Worm (Caenorhabditis elegans): ENCODE measurements around the gene daf-37.

daf-37 gene

DNA sequence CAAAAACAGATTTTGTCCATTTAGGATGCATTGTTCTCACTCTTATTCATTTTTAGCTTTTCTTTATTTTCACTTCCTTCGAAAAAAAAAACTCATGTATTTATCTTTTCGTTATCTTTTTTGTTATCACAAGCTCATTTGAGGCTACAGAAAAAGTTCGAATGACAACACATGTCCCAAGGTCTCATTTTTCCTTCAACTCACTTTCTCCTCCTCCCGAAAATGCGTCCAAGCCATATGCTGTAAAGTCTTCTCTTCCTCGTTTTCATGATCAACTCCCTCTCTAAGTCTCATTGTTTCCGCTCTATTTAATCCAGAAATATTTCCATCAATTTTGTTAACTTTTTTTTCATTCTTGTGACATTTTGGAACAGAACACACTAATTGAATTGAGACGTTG, 26.7 kb downstream of the daf-37 start:
- no peak for TF ChIP-seq lsy-27 (tag; optimal IDR thresholded peaks at IDR 0.05; ENCODE audit: borderline replicate concordance, insufficient read depth)
- TF ChIP-seq sea-2 (GFP tag; IDR thresholded peaks at IDR 0.05): no peak
- no peak for TF ChIP-seq Y53G8AR.9 (GFP tag; conservative IDR thresholded peaks at IDR 0.05)
- no peak for TF ChIP-seq repo-1 (tag; optimal IDR thresholded peaks at IDR 0.05)
- TF ChIP-seq akir-1 (GFP tag; optimal IDR thresholded peaks at IDR 0.05): no peak
- TF ChIP-seq ztf-18 (tag; optimal IDR thresholded peaks at IDR 0.05): no peak
- TF ChIP-seq lin-40 (tag; optimal IDR thresholded peaks at IDR 0.05): no peak
- TF ChIP-seq unc-62 (GFP tag; optimal IDR thresholded peaks at IDR 0.05): no peak

DNA sequence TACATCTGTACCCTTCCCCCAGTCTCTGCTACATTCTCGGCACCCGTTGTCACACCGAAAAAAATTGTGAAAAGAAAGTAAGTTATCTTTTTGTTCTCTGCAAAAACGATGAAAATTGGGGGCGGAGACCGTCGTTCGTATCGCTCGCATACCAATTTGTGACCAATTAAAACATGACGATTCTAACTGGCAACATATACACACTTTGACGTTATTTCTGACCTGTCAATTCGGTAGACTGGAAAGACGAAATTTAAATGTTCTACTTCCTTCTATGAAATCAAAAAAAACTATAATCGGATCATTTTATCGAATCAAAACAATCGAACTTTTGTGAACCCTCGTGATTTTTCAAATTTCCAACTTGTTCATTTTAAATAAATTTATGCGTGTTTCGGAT, 27.5 kb downstream of the daf-37 start:
- TF ChIP-seq egl-18 (GFP tag; IDR thresholded peaks at IDR 0.05) (no peak), nhr-80 (tag; optimal IDR thresholded peaks at IDR 0.05) (peak; percentile 52)

DNA sequence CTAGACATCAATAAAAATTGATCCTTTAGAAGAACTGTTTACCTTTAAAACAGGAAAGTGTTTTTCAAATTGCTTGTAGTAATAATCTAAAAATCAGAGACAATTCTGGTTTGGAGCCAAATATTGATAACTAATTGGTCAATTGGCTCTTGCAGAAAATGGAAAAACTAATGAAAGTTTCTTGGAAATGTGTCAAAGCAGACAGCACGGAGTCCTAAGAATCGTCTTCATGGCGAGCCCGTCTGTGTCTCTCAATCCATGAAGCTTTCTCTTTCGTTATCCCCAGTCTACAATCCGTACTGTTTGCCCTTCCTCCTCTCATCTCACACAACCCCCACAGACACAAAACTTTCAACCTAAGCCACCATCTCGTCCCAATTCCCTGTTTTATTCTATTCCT, 28.5 kb downstream of the daf-37 start, which contains the start of gene F40H3.1:
Gene F40H3.1 (plus strand): TSS at position 301 of the 400 bp plus-strand sequence.
- TF ChIP-seq let-526 (GFP tag; IDR thresholded peaks at IDR 0.05): no peak
- no peak for TF ChIP-seq F39B2.1 (GFP tag; IDR thresholded peaks at IDR 0.05)
- TF ChIP-seq chd-7 (tag; optimal IDR thresholded peaks at IDR 0.05): no peak
- no peak for TF ChIP-seq ets-4 (GFP tag; optimal IDR thresholded peaks at IDR 0.05)
- no peak for TF ChIP-seq F52B5.7 (tag; optimal IDR thresholded peaks at IDR 0.05)

DNA sequence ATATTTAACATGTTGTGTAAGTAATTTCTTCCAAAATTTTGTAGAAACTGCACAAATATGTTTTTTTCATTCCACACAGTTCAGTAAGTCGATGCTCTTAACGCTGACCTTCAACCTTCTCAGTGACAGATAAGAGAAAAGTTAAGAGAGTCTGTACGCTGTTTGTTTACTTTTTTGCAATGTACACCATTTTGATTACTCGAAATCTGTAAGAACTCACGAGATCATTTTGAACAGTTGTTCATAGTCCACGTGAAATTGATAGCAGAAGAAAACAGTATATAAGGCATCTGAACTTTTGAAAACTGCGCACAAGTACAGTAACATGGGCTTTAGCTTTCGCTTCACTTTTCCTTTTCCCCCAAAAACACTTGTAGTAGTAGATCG, 29.3 kb downstream of the daf-37 start:
- no peak for TF ChIP-seq dox-1 (GFP tag; IDR thresholded peaks at IDR 0.05)
- no peak for TF ChIP-seq ztf-18 (tag; optimal IDR thresholded peaks at IDR 0.05)
- no peak for TF ChIP-seq sdz-38 (tag; optimal IDR thresholded peaks at IDR 0.05)
- no peak for TF ChIP-seq F57A8.1 (GFP tag; optimal IDR thresholded peaks at IDR 0.05)
- TF ChIP-seq akir-1 (GFP tag; optimal IDR thresholded peaks at IDR 0.05): no peak
- no peak for TF ChIP-seq atf-7 (tag; optimal IDR thresholded peaks at IDR 0.05)
- no peak for TF ChIP-seq somi-1 (GFP tag; optimal IDR thresholded peaks at IDR 0.05)
- no peak for TF ChIP-seq ceh-40 (GFP tag; IDR thresholded peaks at IDR 0.05)

DNA sequence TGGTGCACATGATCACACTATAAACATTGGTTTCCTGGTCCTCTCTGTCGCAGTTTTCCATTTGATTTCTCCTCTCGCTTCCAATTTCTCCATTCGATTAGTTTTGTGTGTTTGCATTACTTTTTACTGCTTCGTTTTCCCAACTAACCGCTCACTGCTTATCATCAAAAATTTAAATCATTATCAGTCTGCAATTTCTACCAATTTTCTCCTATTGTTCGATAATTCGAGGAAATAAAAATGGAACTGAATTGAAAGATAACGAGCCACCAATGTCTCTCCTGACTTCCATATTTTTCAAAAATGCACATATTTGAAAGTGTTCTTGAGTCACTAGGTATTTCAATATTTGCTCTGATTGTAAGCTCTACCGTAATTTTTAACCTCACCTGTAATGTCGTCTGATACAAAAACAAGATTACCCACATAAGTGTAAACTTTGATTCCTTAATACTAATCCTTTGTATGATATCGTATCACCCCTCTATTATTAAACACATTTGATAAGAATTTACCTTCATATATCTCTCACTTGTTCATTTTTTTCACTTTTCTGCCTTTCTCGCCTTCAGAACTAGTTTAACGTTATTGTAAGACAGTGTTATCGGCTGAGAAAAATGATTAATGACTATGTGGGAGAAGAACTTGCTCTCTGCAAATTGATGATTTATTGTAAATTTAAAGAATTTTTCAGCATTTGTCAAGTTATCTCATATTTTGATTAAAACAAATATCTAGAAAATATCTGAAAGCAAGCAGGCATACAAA, 29.9 kb downstream of the daf-37 start:
- TF ChIP-seq dox-1 (GFP tag; IDR thresholded peaks at IDR 0.05) (0 out of 2 replicates have a peak, but pooled peaks have one; percentile 11), nhr-80 (tag; optimal IDR thresholded peaks at IDR 0.05) (peak; percentile 87), lin-54 (GFP tag; optimal IDR thresholded peaks at IDR 0.05) (no peak)

DNA sequence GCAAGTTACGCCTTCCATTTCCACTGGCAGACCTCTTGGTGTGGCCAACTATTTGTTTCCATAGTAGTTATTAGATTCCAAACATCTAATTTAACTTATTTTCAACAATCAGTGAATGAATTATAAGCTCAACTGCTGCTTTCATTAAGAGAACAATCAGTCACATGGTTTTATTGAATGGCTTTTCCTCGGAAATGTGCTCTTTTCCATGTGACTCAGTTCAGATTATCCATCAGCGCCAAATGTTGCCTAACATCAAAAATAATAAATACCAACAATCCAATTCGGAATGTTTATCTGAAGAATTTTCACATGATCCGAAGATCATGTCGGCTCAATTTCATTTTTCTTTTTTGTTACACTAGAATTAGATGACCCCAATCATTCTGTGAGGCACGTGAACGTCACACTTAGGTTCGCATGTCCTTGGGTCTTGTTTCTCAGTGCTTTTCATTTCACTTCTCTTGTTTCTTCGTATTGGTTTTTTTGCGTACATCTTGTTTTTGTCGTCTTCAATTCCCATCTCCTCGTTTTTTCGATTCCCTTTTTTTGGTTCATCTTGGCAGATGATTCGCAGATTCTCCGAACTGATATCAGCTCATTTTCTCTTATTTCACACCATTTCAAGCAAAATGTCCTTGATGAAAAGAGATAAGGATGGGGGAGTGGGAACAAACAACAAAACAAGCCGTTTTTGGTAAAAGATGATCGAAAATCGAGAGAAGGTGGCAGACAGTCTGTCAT, 31.7 kb downstream of the daf-37 start:
- no peak for TF ChIP-seq akir-1 (GFP tag; optimal IDR thresholded peaks at IDR 0.05)
- TF ChIP-seq ccch-3 (GFP tag; optimal IDR thresholded peaks at IDR 0.05): no peak
- peak; percentile 37 for TF ChIP-seq lin-40 (tag; optimal IDR thresholded peaks at IDR 0.05)
- peak; percentile 38 for TF ChIP-seq somi-1 (GFP tag; optimal IDR thresholded peaks at IDR 0.05)
- TF ChIP-seq nfyb-1 (GFP tag; IDR thresholded peaks at IDR 0.05): no peak
- TF ChIP-seq K12H6.12 (tag; optimal IDR thresholded peaks at IDR 0.05): peak; percentile 4
- no peak for TF ChIP-seq ztf-28 (GFP tag; IDR thresholded peaks at IDR 0.05)
- TF ChIP-seq F22D6.2 (tag; optimal IDR thresholded peaks at IDR 0.05): no peak
